Worm (Caenorhabditis elegans) whole organism, early embryonic: ENCODE data around the gene C31E10.5.

Experiments
- ama-1 ChIP-seq: fragments of 150-350 bp; optimal IDR thresholded peaks from 2 replicates; lab custom pipeline; 2014
- flt-1 ChIP-seq: fragments of 200-800 bp; sonication (Bioruptor generic); IDR thresholded peaks from 2 replicates; pipeline ENCODE4 v1.3.6; 2022; ENCODE audit warnings: missing genetic modification characterization, missing compliant biosample characterization
- hmbx-1 ChIP-seq: sonication (generic microtip); optimal IDR thresholded peaks from 2 replicates; lab custom pipeline; 2016; ENCODE audit warnings: mild to moderate bottlenecking, missing genetic modification characterization, missing compliant biosample characterization
- hnd-1 ChIP-seq: sonication (generic microtip); optimal IDR thresholded peaks from 2 replicates; lab custom pipeline; 2016; ENCODE audit warnings: missing genetic modification characterization, missing compliant biosample characterization
- scrt-1 ChIP-seq: fragments of 200-800 bp; sonication (Bioruptor generic); IDR thresholded peaks from 2 replicates; pipeline ENCODE4 v1.3.6; 2022; ENCODE audit warnings: missing genetic modification characterization, missing compliant biosample characterization
- tbx-11 ChIP-seq: fragments of 200-800 bp; sonication (Bioruptor generic); IDR thresholded peaks from 2 replicates; pipeline ENCODE4 v1.3.6; 2022; ENCODE audit warnings: missing genetic modification characterization, missing compliant biosample characterization
- tra-4 ChIP-seq: sonication (generic microtip); optimal IDR thresholded peaks from 2 replicates; lab custom pipeline; 2017; ENCODE audit warnings: missing genetic modification characterization, missing compliant biosample characterization

DNA sequence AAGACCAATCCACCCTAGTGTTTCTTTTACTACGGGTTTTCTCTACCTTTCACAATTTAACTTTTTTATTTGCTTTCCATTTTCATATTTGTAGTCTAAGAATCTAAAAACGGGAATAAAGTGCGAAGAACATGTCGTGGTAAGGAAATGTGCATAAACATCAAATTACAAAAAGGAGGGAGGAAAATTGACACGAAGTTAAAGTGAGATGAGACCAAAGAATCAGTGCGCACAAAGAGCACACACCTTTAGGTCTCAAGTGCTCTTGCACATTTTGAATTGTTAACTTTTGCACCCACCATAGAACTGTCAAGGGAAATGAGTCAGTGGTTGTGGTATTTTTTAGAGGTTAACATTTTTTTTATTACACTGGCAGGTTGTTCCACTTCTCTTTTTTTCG is 34.9 kb upstream of the C31E10.5 start:
- TF ChIP-seq tbx-11 (GFP tag; lab: Robert Waterston, UW), result no peak
- TF ChIP-seq ama-1, result no peak
- no peak for TF ChIP-seq hmbx-1 (tag; lab: Kevin White, UChicago)
- TF ChIP-seq hnd-1 (tag; lab: Kevin White, UChicago), result no peak
- TF ChIP-seq tra-4 (tag; lab: Kevin White, UChicago), result no peak
- no peak for TF ChIP-seq flt-1
- TF ChIP-seq scrt-1 (GFP tag; lab: Robert Waterston, UW), result no peak
